Worm (Caenorhabditis elegans): ENCODE data around the gene Y39A3A.3.

Gene Y39A3A.3

ce11 chrIII:2027517-2027916 lies 40.6 kb downstream of the Y39A3A.3 start:
- TF ChIP-seq flh-1 (GFP tag; optimal IDR thresholded peaks at IDR 0.05) (no peak), nhr-76 (tag; optimal IDR thresholded peaks at IDR 0.05) (no peak), mls-2 (tag; optimal IDR thresholded peaks at IDR 0.05) (no peak), bed-3 (GFP tag; optimal IDR thresholded peaks at IDR 0.05) (no peak), ceh-83 (GFP tag; optimal IDR thresholded peaks at IDR 0.05) (no peak), drap-1 (GFP tag; optimal IDR thresholded peaks at IDR 0.05) (no peak), nhr-2 (tag; optimal IDR thresholded peaks at IDR 0.05) (no peak), cnd-1 (tag; optimal IDR thresholded peaks at IDR 0.05) (no peak), ztf-11 (tag; optimal IDR thresholded peaks at IDR 0.05) (no peak), blmp-1 (tag; optimal IDR thresholded peaks at IDR 0.05) (no peak), hlh-1 (tag; optimal IDR thresholded peaks at IDR 0.05) (peak; percentile 48), unc-62 (GFP tag; optimal IDR thresholded peaks at IDR 0.05) (peak; percentile 53), unc-39 (tag; optimal IDR thresholded peaks at IDR 0.05) (no peak), sem-2 (GFP tag; optimal IDR thresholded peaks at IDR 0.05) (no peak)

DNA sequence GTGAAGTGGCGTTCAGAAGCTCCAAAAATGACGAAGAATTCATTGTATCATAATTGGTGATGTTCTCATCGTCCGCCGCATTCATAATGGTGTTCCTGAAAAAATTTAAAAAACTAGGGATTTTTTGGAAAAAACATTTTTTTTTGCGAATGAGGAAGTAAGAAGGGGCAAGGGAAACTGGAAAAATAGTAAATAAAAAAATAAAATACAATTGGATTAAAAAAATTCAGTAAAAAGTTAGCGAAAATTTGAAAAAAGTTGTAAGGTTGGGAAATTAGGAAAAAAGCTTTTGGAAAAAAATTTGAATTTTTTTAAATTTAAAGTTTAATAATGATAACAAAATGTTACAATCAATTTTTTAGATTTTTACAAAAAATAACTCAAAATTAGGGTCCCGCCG lies 46.7 kb downstream of the Y39A3A.3 start, which contains the start of gene ckr-2:
Gene ckr-2, minus strand, starts transcription at position 101 of the 400 bp plus-strand sequence.
- TF ChIP-seq zip-8 (tag; optimal IDR thresholded peaks at IDR 0.05) (no peak), tbx-8 (GFP tag; optimal IDR thresholded peaks at IDR 0.05) (no peak), drap-1 (GFP tag; optimal IDR thresholded peaks at IDR 0.05) (no peak), nhr-2 (tag; optimal IDR thresholded peaks at IDR 0.05) (no peak), snpc-4 (tag; optimal IDR thresholded peaks at IDR 0.05) (no peak), ceh-43 (GFP tag; optimal IDR thresholded peaks at IDR 0.05) (no peak), nhr-28 (tag; optimal IDR thresholded peaks at IDR 0.05) (no peak)

All from whole organism, mixed stage, embryonic.